Worm (Caenorhabditis elegans) whole organism, early embryonic: ENCODE measurements around the gene F23H11.5.

Experiments
- aly-1 ChIP-seq: sonication (generic microtip); optimal IDR thresholded peaks from 2 replicates; lab custom pipeline; 2016; ENCODE audit warnings: missing genetic modification characterization, missing compliant biosample characterization
- ama-1 ChIP-seq: fragments of 150-350 bp; optimal IDR thresholded peaks from 2 replicates; lab custom pipeline; 2014
- ceh-13 ChIP-seq: fragments of 200-800 bp; sonication (Bioruptor generic); optimal IDR thresholded peaks from 2 replicates; lab custom pipeline; 2018; ENCODE audit warnings: mild to moderate bottlenecking, missing genetic modification characterization, missing compliant biosample characterization
- ceh-36 ChIP-seq: sonication (generic microtip); optimal IDR thresholded peaks from 2 replicates; lab custom pipeline; 2016; ENCODE audit warnings: missing genetic modification characterization, inconsistent platforms, missing compliant biosample characterization
- flt-1 ChIP-seq: fragments of 200-800 bp; sonication (Bioruptor generic); IDR thresholded peaks from 2 replicates; pipeline ENCODE4 v1.3.6; 2022; ENCODE audit warnings: missing genetic modification characterization, missing compliant biosample characterization
- hmbx-1 ChIP-seq: sonication (generic microtip); optimal IDR thresholded peaks from 2 replicates; lab custom pipeline; 2016; ENCODE audit warnings: mild to moderate bottlenecking, missing genetic modification characterization, missing compliant biosample characterization
- tbx-11 ChIP-seq: fragments of 200-800 bp; sonication (Bioruptor generic); IDR thresholded peaks from 2 replicates; pipeline ENCODE4 v1.3.6; 2022; ENCODE audit warnings: missing genetic modification characterization, missing compliant biosample characterization
- tbx-37 ChIP-seq: fragments of 200-800 bp; sonication (Bioruptor generic); conservative IDR thresholded peaks from 2 replicates; pipeline ENCODE4 v1.3.6; 2022; ENCODE audit warnings: missing genetic modification reagents, missing genetic modification characterization, missing compliant biosample characterization
- tra-4 ChIP-seq: sonication (generic microtip); optimal IDR thresholded peaks from 2 replicates; lab custom pipeline; 2017; ENCODE audit warnings: missing genetic modification characterization, missing compliant biosample characterization

DNA sequence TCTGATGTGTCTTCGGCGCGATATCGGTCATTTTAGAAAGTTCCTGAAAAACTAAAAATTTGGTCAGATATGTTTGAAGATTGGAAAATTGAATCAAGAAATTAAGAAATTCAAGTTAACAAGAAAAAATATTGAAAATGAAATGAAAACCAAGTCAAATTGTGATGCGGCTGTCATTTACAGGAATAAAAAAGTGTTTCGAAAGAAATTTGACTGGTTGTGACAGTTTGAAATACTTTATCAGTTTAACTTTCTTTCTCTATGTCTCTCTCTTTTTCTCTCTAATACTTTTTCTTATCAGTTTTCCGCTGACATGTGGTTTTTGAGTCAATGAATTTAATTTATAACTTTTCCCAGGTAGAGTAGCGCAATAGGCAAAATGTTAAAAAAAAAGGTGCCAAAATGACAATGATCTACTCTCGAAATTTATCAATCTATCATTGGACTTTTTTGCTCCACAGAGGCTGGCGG lies 25.7 kb upstream of the F23H11.5 start, which contains the start of gene fbxa-55:
- TF ChIP-seq ama-1 (lab: Kevin White, UChicago), result no peak
- no peak for TF ChIP-seq flt-1
- no peak for TF ChIP-seq aly-1 (tag; lab: Kevin White, UChicago)
- no peak for TF ChIP-seq ceh-36
- TF ChIP-seq tbx-11, result no peak
- no peak for TF ChIP-seq tbx-37 (GFP tag; lab: Robert Waterston, UW)
- no peak for TF ChIP-seq hmbx-1 (tag; lab: Kevin White, UChicago)
- no peak for TF ChIP-seq ceh-13
- no peak for TF ChIP-seq tra-4
